Worm (Caenorhabditis elegans) whole organism, mixed stage, embryonic: ENCODE results near the gene sss-1.

Experiments used
- cnd-1 ChIP-seq: fragments of 200-800 bp; sonication (Bioruptor generic); optimal IDR thresholded peaks from 2 replicates; lab custom pipeline; 2018; ENCODE audit warnings: mild to moderate bottlenecking, missing genetic modification characterization, missing compliant biosample characterization
- elt-3 ChIP-seq: fragments of 150-350 bp; optimal IDR thresholded peaks from 2 replicates; lab custom pipeline; 2014; ENCODE audit warnings: missing biosample characterization, missing genetic modification characterization
- lin-13 ChIP-seq: fragments of 150-350 bp; optimal IDR thresholded peaks from 2 replicates; lab custom pipeline; 2014; ENCODE audit warnings: missing biosample characterization, missing genetic modification characterization
- nhr-12 ChIP-seq: fragments of 150-350 bp; optimal IDR thresholded peaks from 2 replicates; lab custom pipeline; 2014; ENCODE audit warnings: missing biosample characterization, missing genetic modification characterization
- nhr-28 ChIP-seq: fragments of 150-350 bp; optimal IDR thresholded peaks from 2 replicates; lab custom pipeline; 2014; ENCODE audit warnings: missing biosample characterization, missing genetic modification characterization
- snpc-4 ChIP-seq: fragments of 150-350 bp; optimal IDR thresholded peaks from 2 replicates; lab custom pipeline; 2014; ENCODE audit warnings: missing biosample characterization, missing genetic modification characterization
- sptf-1 ChIP-seq: sonication (generic microtip); optimal IDR thresholded peaks from 2 replicates; lab custom pipeline; 2017; ENCODE audit warnings: mild to moderate bottlenecking, missing genetic modification characterization, moderate library complexity, missing compliant biosample characterization
- unc-62 ChIP-seq: fragments of 150-350 bp; optimal IDR thresholded peaks from 2 replicates; lab custom pipeline; 2014; ENCODE audit warnings: missing biosample characterization, missing genetic modification reagents, missing genetic modification characterization

ce11 chrIV:9933580-9933979, 40.0 kb upstream of the sss-1 start, which contains the start of gene spe-29:
- TF ChIP-seq nhr-28 (tag; lab: Kevin White, UChicago) (no peak), snpc-4 (no peak), elt-3 (no peak), lin-13 (tag; lab: Kevin White, UChicago) (no peak), cnd-1 (tag; lab: Kevin White, UChicago) (no peak), sptf-1 (tag; lab: Kevin White, UChicago) (no peak), nhr-12 (no peak), unc-62 (GFP tag; lab: Kevin White, UChicago) (no peak)
